Fruit fly (Drosophila melanogaster) whole organism, embryonic: ENCODE measurements around the gene Pvr.

Experiments used
- Awh ChIP-seq: fragments of 200-800 bp; sonication (Bioruptor generic); IDR thresholded peaks from 2 replicates; pipeline ENCODE4, ENCODE4 v1.3.6; 2022; ENCODE audit warnings: missing biosample characterization, missing genetic modification characterization
- BtbVII ChIP-seq: fragments of 200-800 bp; sonication (Bioruptor generic); optimal IDR thresholded peaks from 3 replicates; lab custom pipeline; 2017; ENCODE audit warnings: missing biosample characterization, mild to moderate bottlenecking, missing genetic modification characterization
- CG11696 ChIP-seq: fragments of 200-800 bp; sonication (Bioruptor generic); IDR thresholded peaks from 2 replicates; pipeline ENCODE4 v1.3.6; 2022; ENCODE audit warnings: missing biosample characterization, missing genetic modification characterization
- CG13123 ChIP-seq: fragments of 200-800 bp; sonication (Bioruptor generic); optimal IDR thresholded peaks from 2 replicates; lab custom pipeline; 2016; ENCODE audit warnings: missing biosample characterization, missing genetic modification characterization
- CG13624 ChIP-seq: fragments of 200-800 bp; sonication (Bioruptor generic); optimal IDR thresholded peaks from 2 replicates; lab custom pipeline; 2016; ENCODE audit warnings: missing biosample characterization, missing genetic modification characterization
- CG14667 ChIP-seq: fragments of 200-800 bp; sonication (Bioruptor generic); IDR thresholded peaks from 2 replicates; pipeline ENCODE4 v1.3.6; 2022; ENCODE audit warnings: missing biosample characterization, missing genetic modification characterization
- CG17912 ChIP-seq: fragments of 200-800 bp; sonication (Bioruptor generic); optimal IDR thresholded peaks from 2 replicates; lab custom pipeline; 2018; ENCODE audit warnings: missing biosample characterization, mild to moderate bottlenecking, missing genetic modification characterization
- CG1792 ChIP-seq: fragments of 200-800 bp; sonication (Bioruptor generic); optimal IDR thresholded peaks from 2 replicates; lab custom pipeline; 2016; ENCODE audit warnings: missing biosample characterization, missing genetic modification characterization
- CG4404 ChIP-seq: fragments of 200-800 bp; sonication (Bioruptor generic); IDR thresholded peaks from 2 replicates; pipeline ENCODE4 v1.3.6; 2022; ENCODE audit warnings: missing biosample characterization, missing genetic modification characterization
- CG6254 ChIP-seq: fragments of 200-800 bp; sonication (Bioruptor generic); optimal IDR thresholded peaks from 3 replicates; lab custom pipeline; 2017; ENCODE audit warnings: mild to moderate bottlenecking, missing biosample characterization, missing genetic modification reagents, missing genetic modification characterization
- CG6654 ChIP-seq: fragments of 200-800 bp; sonication (Bioruptor generic); optimal IDR thresholded peaks from 2 replicates; lab custom pipeline; 2017; ENCODE audit warnings: missing biosample characterization, mild to moderate bottlenecking, missing genetic modification characterization
- D ChIP-seq, 2 experiments: fragments of 200-800 bp in 1 of 2; fragments of >200 bp in 1 of 2; sonication (Bioruptor generic) in 1 of 2; optimal IDR thresholded peaks; 2 replicates in 1 of 2; 3 replicates in 1 of 2; lab custom pipeline; 2017; ENCODE audit warnings: mild to moderate bottlenecking in 1 of 2, missing biosample characterization in 1 of 2, missing genetic modification characterization in 1 of 2, missing genetic modification reagents in 1 of 2
- Dad ChIP-seq: fragments of 200-800 bp; sonication (Bioruptor generic); optimal IDR thresholded peaks from 3 replicates; lab custom pipeline; 2016; ENCODE audit warnings: missing biosample characterization, missing genetic modification characterization
- Dll ChIP-seq: fragments of 200-800 bp; sonication (Bioruptor generic); IDR thresholded peaks from 4 replicates; pipeline ENCODE4 v1.3.6; 2022; ENCODE audit warnings: missing biosample characterization, missing genetic modification characterization; ENCODE audit not compliant: partially characterized antibody
- Drgx ChIP-seq: fragments of 200-800 bp; sonication (Bioruptor generic); IDR thresholded peaks from 2 replicates; pipeline ENCODE4 v1.3.6; 2022; ENCODE audit warnings: missing biosample characterization, missing genetic modification characterization
- H15 ChIP-seq: fragments of 200-800 bp; sonication (Bioruptor generic); IDR thresholded peaks from 3 replicates; pipeline ENCODE4 v1.3.6; 2022; ENCODE audit warnings: missing biosample characterization, missing genetic modification characterization
- Hr51 ChIP-seq, 2 experiments: fragments of 200-800 bp; sonication (Bioruptor generic); optimal IDR thresholded peaks; 2 replicates in 1 of 2; 3 replicates in 1 of 2; lab custom pipeline; 2016 to 2018; ENCODE audit warnings: missing biosample characterization in 2 of 2, missing genetic modification characterization in 2 of 2, mild to moderate bottlenecking in 1 of 2, moderate library complexity in 1 of 2
- Med ChIP-seq: fragments of 200-800 bp; sonication (Bioruptor generic); peaks from one replicate; lab custom pipeline; 2016; ENCODE audit warnings: missing biosample characterization, missing genetic modification characterization, mild to moderate bottlenecking, inconsistent platforms, moderate library complexity
- NK7.1 ChIP-seq: fragments of 200-800 bp; sonication (Bioruptor generic); optimal IDR thresholded peaks from 3 replicates; lab custom pipeline; 2016; ENCODE audit warnings: missing biosample characterization, missing genetic modification characterization
- Nf-YA ChIP-seq: fragments of 200-800 bp; sonication (Bioruptor generic); IDR thresholded peaks from 2 replicates; pipeline ENCODE4 v1.3.6; 2022; ENCODE audit warnings: missing biosample characterization, missing genetic modification characterization
- Opbp ChIP-seq: fragments of 200-800 bp; sonication (Bioruptor generic); IDR thresholded peaks from 3 replicates; pipeline ENCODE4 v1.3.6; 2022; ENCODE audit warnings: missing biosample characterization, missing genetic modification characterization; ENCODE audit not compliant: partially characterized antibody
- PHDP ChIP-seq: fragments of 200-800 bp; sonication (Bioruptor generic); optimal IDR thresholded peaks from 3 replicates; lab custom pipeline; 2018; ENCODE audit warnings: missing biosample characterization, mild to moderate bottlenecking, missing genetic modification characterization, moderate library complexity
- Sry-δ ChIP-seq: fragments of 200-800 bp; sonication (Bioruptor generic); optimal IDR thresholded peaks from 2 replicates; lab custom pipeline; 2016; ENCODE audit warnings: missing biosample characterization, missing genetic modification characterization
- YL-1 ChIP-seq: fragments of 200-800 bp; sonication (Bioruptor generic); optimal IDR thresholded peaks from 3 replicates; lab custom pipeline; 2017; ENCODE audit warnings: missing biosample characterization, mild to moderate bottlenecking, missing genetic modification characterization
- az2 ChIP-seq: fragments of 200-800 bp; sonication (Bioruptor generic); optimal IDR thresholded peaks from 3 replicates; lab custom pipeline; 2016; ENCODE audit warnings: missing biosample characterization, missing genetic modification characterization
- bab2 ChIP-seq: fragments of 200-800 bp; sonication (Bioruptor generic); optimal IDR thresholded peaks from 2 replicates; lab custom pipeline; 2016; ENCODE audit warnings: missing biosample characterization, missing genetic modification characterization
- bbx ChIP-seq: fragments of 200-800 bp; sonication (Bioruptor generic); IDR thresholded peaks from 2 replicates; pipeline ENCODE4 v1.3.6; 2022; ENCODE audit warnings: missing biosample characterization, missing genetic modification characterization; ENCODE audit not compliant: partially characterized antibody
- cato ChIP-seq: fragments of 200-800 bp; sonication (Bioruptor generic); optimal IDR thresholded peaks from 2 replicates; lab custom pipeline; 2016; ENCODE audit warnings: missing biosample characterization, missing genetic modification characterization, borderline replicate concordance
- ci ChIP-seq: fragments of 200-800 bp; sonication (Bioruptor generic); IDR thresholded peaks from 3 replicates; pipeline ENCODE4 v1.3.6; 2022; ENCODE audit warnings: missing biosample characterization, missing genetic modification characterization
- emc ChIP-seq: fragments of 200-800 bp; sonication (Bioruptor generic); optimal IDR thresholded peaks from 2 replicates; lab custom pipeline; 2016; ENCODE audit warnings: missing biosample characterization, missing genetic modification characterization
- eve ChIP-seq, 2 experiments: fragments of >200 bp; optimal IDR thresholded peaks; 2 replicates each; lab custom pipeline; 2017; ENCODE audit warnings: missing biosample characterization in 2 of 2, missing genetic modification characterization in 2 of 2
- ewg ChIP-seq: fragments of 200-800 bp; sonication (Bioruptor generic); optimal IDR thresholded peaks from 3 replicates; lab custom pipeline; 2017; ENCODE audit warnings: mild to moderate bottlenecking, missing biosample characterization, missing genetic modification reagents, missing genetic modification characterization
- exex ChIP-seq: fragments of 200-800 bp; sonication (Bioruptor generic); optimal IDR thresholded peaks from 4 replicates; lab custom pipeline; 2018; ENCODE audit warnings: missing biosample characterization, mild to moderate bottlenecking, missing genetic modification characterization, moderate library complexity
- fd64A ChIP-seq: fragments of 200-800 bp; sonication (Bioruptor generic); optimal IDR thresholded peaks from 3 replicates; lab custom pipeline; 2018; ENCODE audit warnings: missing biosample characterization, mild to moderate bottlenecking, missing genetic modification characterization
- gsb-n ChIP-seq: fragments of 200-800 bp; sonication (Bioruptor generic); optimal IDR thresholded peaks from 3 replicates; lab custom pipeline; 2018; ENCODE audit warnings: missing biosample characterization, mild to moderate bottlenecking, missing genetic modification characterization
- hth ChIP-seq: fragments of >200 bp; optimal IDR thresholded peaks from 2 replicates; lab custom pipeline; 2017; ENCODE audit warnings: inconsistent platforms
- knrl ChIP-seq: fragments of 200-800 bp; sonication (Bioruptor generic); IDR thresholded peaks from 3 replicates; pipeline ENCODE4 v1.3.6; 2022; ENCODE audit warnings: missing biosample characterization, missing genetic modification characterization; ENCODE audit not compliant: partially characterized antibody
- mirr ChIP-seq: fragments of 200-800 bp; sonication (Bioruptor generic); optimal IDR thresholded peaks from 3 replicates; lab custom pipeline; 2018; ENCODE audit warnings: missing biosample characterization, mild to moderate bottlenecking, missing genetic modification characterization
- phol ChIP-seq: fragments of 200-800 bp; sonication (Bioruptor generic); optimal IDR thresholded peaks from 3 replicates; lab custom pipeline; 2018; ENCODE audit warnings: missing biosample characterization, mild to moderate bottlenecking, missing genetic modification characterization, moderate library complexity
- repo ChIP-seq: fragments of 200-800 bp; sonication (Bioruptor generic); optimal IDR thresholded peaks from 2 replicates; lab custom pipeline; 2016; ENCODE audit warnings: missing biosample characterization, missing genetic modification characterization
- sd ChIP-seq: fragments of 200-800 bp; sonication (Bioruptor generic); optimal IDR thresholded peaks from 3 replicates; lab custom pipeline; 2018; ENCODE audit warnings: missing biosample characterization, mild to moderate bottlenecking, missing genetic modification characterization, moderate library complexity
- sens ChIP-seq: fragments of 200-800 bp; sonication (Bioruptor generic); peaks from one replicate; lab custom pipeline; 2016; ENCODE audit warnings: missing biosample characterization, missing genetic modification characterization
- tin ChIP-seq: fragments of 200-800 bp; sonication (Bioruptor generic); optimal IDR thresholded peaks from 3 replicates; lab custom pipeline; 2016; ENCODE audit warnings: missing biosample characterization, missing genetic modification characterization
- trem ChIP-seq: fragments of 200-800 bp; optimal IDR thresholded peaks from 3 replicates; lab custom pipeline; 2019; ENCODE audit warnings: missing biosample characterization, mild to moderate bottlenecking, missing genetic modification characterization, moderate library complexity
- unc-4 ChIP-seq: fragments of 200-800 bp; sonication (Bioruptor generic); IDR thresholded peaks from 2 replicates; pipeline ENCODE4 v1.3.6; 2022; ENCODE audit warnings: missing biosample characterization, missing genetic modification characterization; ENCODE audit not compliant: partially characterized antibody
- unpg ChIP-seq: fragments of 200-800 bp; sonication (Bioruptor generic); optimal IDR thresholded peaks from 3 replicates; lab custom pipeline; 2018; ENCODE audit warnings: missing biosample characterization, mild to moderate bottlenecking, missing genetic modification characterization, moderate library complexity
- vnd ChIP-seq: fragments of 200-800 bp; sonication (Bioruptor generic); IDR thresholded peaks from 3 replicates; pipeline ENCODE4 v1.3.6; 2022; ENCODE audit warnings: missing biosample characterization, missing genetic modification characterization; ENCODE audit not compliant: partially characterized antibody
- zen ChIP-seq: fragments of 200-800 bp; sonication (Bioruptor generic); optimal IDR thresholded peaks from 3 replicates; lab custom pipeline; 2018; ENCODE audit warnings: missing biosample characterization, mild to moderate bottlenecking, missing genetic modification characterization, moderate library complexity

Gene Pvr

dm6 chr2L:8229134-8229533 is 10.5 kb downstream of the Pvr start (continued):
- TF ChIP-seq ci (GFP tag; lab: Robert Waterston, UW): 0 out of 3 replicates have a peak, but pooled peaks have one; percentile 25
- peak; percentile 69 for TF ChIP-seq Med (GFP tag; lab: Kevin White, UChicago)
- peak; percentile 7 for TF ChIP-seq fd64A (GFP tag; lab: Kevin White, UChicago)
- 0 out of 2 replicates have a peak, but pooled peaks have one; percentile 15 for TF ChIP-seq Nf-YA (GFP tag; lab: Robert Waterston, UW)
- TF ChIP-seq CG4404 (GFP tag; lab: Robert Waterston, UW): no peak
- peak; percentile 50 for TF ChIP-seq bab2 (GFP tag; lab: Kevin White, UChicago)
- TF ChIP-seq mirr (GFP tag; lab: Kevin White, UChicago): no peak
- peak; percentile 47 for TF ChIP-seq sens (GFP tag; lab: Kevin White, UChicago)
- no peak for TF ChIP-seq CG17912 (GFP tag; lab: Kevin White, UChicago)
- TF ChIP-seq gsb-n (tag; lab: Kevin White, UChicago): no peak
- 0 out of 2 replicates have a peak, but pooled peaks have one; percentile 23 for TF ChIP-seq Awh (GFP tag; lab: Robert Waterston, UW)

- no peak for TF ChIP-seq eve (GFP tag; optimal IDR thresholded peaks at IDR 0.05; lab: Kevin White, UChicago)
- TF ChIP-seq sd (tag; lab: Kevin White, UChicago): no peak
- TF ChIP-seq ewg (GFP tag; lab: Kevin White, UChicago): no peak
- no peak for TF ChIP-seq BtbVII (GFP tag; lab: Kevin White, UChicago)
- peak; percentile 85 for TF ChIP-seq Dll
- TF ChIP-seq phol (tag; lab: Kevin White, UChicago): peak; percentile 46
- TF ChIP-seq Sry-δ (GFP tag; lab: Kevin White, UChicago): peak; percentile 87
- TF ChIP-seq tin (GFP tag; lab: Kevin White, UChicago): no peak
- no peak for TF ChIP-seq CG11696 (GFP tag; lab: Robert Waterston, UW)
- TF ChIP-seq H15 (GFP tag; lab: Robert Waterston, UW): no peak
- TF ChIP-seq Opbp (GFP tag; lab: Robert Waterston, UW): peak; percentile 28; the same call in 1 of the 3 replicates
- TF ChIP-seq unc-4 (GFP tag; lab: Robert Waterston, UW): peak; percentile 68
- TF ChIP-seq Hr51 (GFP tag; optimal IDR thresholded peaks at IDR 0.05; lab: Kevin White, UChicago): no peak
- TF ChIP-seq cato (GFP tag; lab: Kevin White, UChicago): no peak
- no peak for TF ChIP-seq CG6254
- peak; percentile 14 for TF ChIP-seq YL-1 (GFP tag; lab: Kevin White, UChicago)
- TF ChIP-seq bbx (GFP tag; lab: Robert Waterston, UW): peak; percentile 70
- peak; percentile 27 for TF ChIP-seq trem (tag; lab: Kevin White, UChicago)
- no peak for TF ChIP-seq CG1792
- TF ChIP-seq hth: no peak
- TF ChIP-seq Drgx (GFP tag; lab: Robert Waterston, UW): no peak
- TF ChIP-seq CG6654 (GFP tag; lab: Kevin White, UChicago): no peak
- no peak for TF ChIP-seq PHDP (tag; lab: Kevin White, UChicago)
- TF ChIP-seq D (optimal IDR thresholded peaks at IDR 0.05; lab: Kevin White, UChicago): no peak
- no peak for TF ChIP-seq D (GFP tag; optimal IDR thresholded peaks at IDR 0.05; lab: Kevin White, UChicago)
- no peak for TF ChIP-seq CG13624 (GFP tag; lab: Kevin White, UChicago)
- TF ChIP-seq NK7.1 (GFP tag; lab: Kevin White, UChicago): no peak
- TF ChIP-seq exex (tag; lab: Kevin White, UChicago): peak; percentile 80
- no peak for TF ChIP-seq az2 (GFP tag; lab: Kevin White, UChicago)
- peak; percentile 40; the same call in 1 of the 3 replicates for TF ChIP-seq knrl (GFP tag; lab: Robert Waterston, UW)
- TF ChIP-seq emc (GFP tag; lab: Kevin White, UChicago): no peak
- no peak for TF ChIP-seq unpg (GFP tag; lab: Kevin White, UChicago)
- no peak for TF ChIP-seq gsb-n (tag; lab: Kevin White, UChicago)
- TF ChIP-seq CG14667 (GFP tag; lab: Robert Waterston, UW): no peak
- peak; percentile 63; the same call in 2 of the 3 replicates for TF ChIP-seq vnd (GFP tag; lab: Robert Waterston, UW)
- no peak for TF ChIP-seq Dad
- no peak for TF ChIP-seq CG13123
- no peak for TF ChIP-seq zen
- no peak for TF ChIP-seq repo (GFP tag; lab: Kevin White, UChicago)
Measured at dm6 chr2L:8220393-8220934, 19.2 kb downstream of the Pvr start, which contains the start of gene Snx6. TSS of gene Snx6 (minus strand) at chr2L:8220741.
